Worm (Caenorhabditis elegans) whole organism, L2 larva: Measurements from ENCODE around the gene plp-1.
"Not testable (repeated sequence)": the region's sequence is repeated elsewhere in the genome, so short reads cannot be mapped to it uniquely, and the experiment has no call there.

Source experiments
- C34F6.9 ChIP-seq: fragments of 150-350 bp; optimal IDR thresholded peaks from 2 replicates; lab custom pipeline; 2014; ENCODE audit warnings: missing biosample characterization, missing genetic modification characterization
- F13H6.1 ChIP-seq: sonication (generic microtip); optimal IDR thresholded peaks from 2 replicates; lab custom pipeline; 2016; ENCODE audit warnings: missing genetic modification characterization, missing compliant biosample characterization
- R02D3.7 ChIP-seq: fragments of 150-350 bp; optimal IDR thresholded peaks from 2 replicates; lab custom pipeline; 2014; ENCODE audit warnings: missing biosample characterization, missing genetic modification characterization
- aly-2 ChIP-seq: fragments of 150-350 bp; optimal IDR thresholded peaks from 2 replicates; lab custom pipeline; 2014; ENCODE audit warnings: missing biosample characterization, missing genetic modification characterization
- blmp-1 ChIP-seq: sonication (generic microtip); optimal IDR thresholded peaks from 2 replicates; lab custom pipeline; 2017; ENCODE audit warnings: missing genetic modification characterization, mild to moderate bottlenecking, missing compliant biosample characterization, antibody characterized with exemption, moderate library complexity; ENCODE audit not compliant: insufficient read depth
- ceh-82 ChIP-seq: fragments of 150-350 bp; optimal IDR thresholded peaks from 2 replicates; lab custom pipeline; 2014; ENCODE audit warnings: missing biosample characterization, missing genetic modification characterization
- crh-2 ChIP-seq: sonication (generic microtip); optimal IDR thresholded peaks from 2 replicates; lab custom pipeline; 2017; ENCODE audit warnings: missing biosample characterization, missing genetic modification characterization
- dmd-4 ChIP-seq: sonication (generic microtip); optimal IDR thresholded peaks from 2 replicates; lab custom pipeline; 2017; ENCODE audit warnings: missing biosample characterization, missing genetic modification characterization
- egl-27 ChIP-seq: sonication (generic microtip); optimal IDR thresholded peaks from 3 replicates; lab custom pipeline; 2017; ENCODE audit warnings: missing biosample characterization, missing genetic modification reagents, missing genetic modification characterization
- elt-3 ChIP-seq: sonication (generic microtip); optimal IDR thresholded peaks from 2 replicates; lab custom pipeline; 2017; ENCODE audit warnings: missing biosample characterization, missing genetic modification characterization
- fos-1 ChIP-seq: fragments of 150-350 bp; optimal IDR thresholded peaks from 2 replicates; lab custom pipeline; 2014; ENCODE audit warnings: missing biosample characterization, missing genetic modification characterization
- gmeb-1 ChIP-seq: fragments of 150-350 bp; optimal IDR thresholded peaks from 2 replicates; lab custom pipeline; 2014; ENCODE audit warnings: missing biosample characterization, missing genetic modification characterization
- lin-11 ChIP-seq: fragments of 150-350 bp; sonication (generic microtip); optimal IDR thresholded peaks from 2 replicates; lab custom pipeline; 2014; ENCODE audit warnings: missing biosample characterization, missing genetic modification characterization, inconsistent platforms, mixed read lengths
- lin-39 ChIP-seq: fragments of 150-350 bp; optimal IDR thresholded peaks from 2 replicates; lab custom pipeline; 2014; ENCODE audit warnings: missing biosample characterization, missing genetic modification reagents, missing genetic modification characterization
- lsy-2 ChIP-seq, 2 experiments: fragments of 150-350 bp in 1 of 2; sonication (generic microtip) in 1 of 2; optimal IDR thresholded peaks; 2 replicates each; lab custom pipeline; 2014 to 2017; ENCODE audit warnings: missing biosample characterization in 2 of 2, missing genetic modification characterization in 2 of 2
- mab-5 ChIP-seq: fragments of 150-350 bp; optimal IDR thresholded peaks from 2 replicates; lab custom pipeline; 2014; ENCODE audit warnings: missing biosample characterization, missing genetic modification characterization
- mbf-1 ChIP-seq: sonication (generic microtip); optimal IDR thresholded peaks from 2 replicates; lab custom pipeline; 2017; ENCODE audit warnings: missing biosample characterization, missing genetic modification characterization
- nhr-10 ChIP-seq: sonication (generic microtip); optimal IDR thresholded peaks from 2 replicates; lab custom pipeline; 2017; ENCODE audit warnings: missing biosample characterization, missing genetic modification characterization
- nhr-129 ChIP-seq: fragments of 150-350 bp; optimal IDR thresholded peaks from 2 replicates; lab custom pipeline; 2014; ENCODE audit warnings: missing biosample characterization, missing genetic modification characterization
- nhr-21 ChIP-seq: fragments of 150-350 bp; optimal IDR thresholded peaks from 2 replicates; lab custom pipeline; 2014; ENCODE audit warnings: missing biosample characterization, missing genetic modification characterization
- nhr-237 ChIP-seq: fragments of 150-350 bp; optimal IDR thresholded peaks from 2 replicates; lab custom pipeline; 2014; ENCODE audit warnings: missing biosample characterization, missing genetic modification characterization
- nhr-25 ChIP-seq: fragments of 150-350 bp; sonication (generic microtip); optimal IDR thresholded peaks from 3 replicates; lab custom pipeline; 2014; ENCODE audit warnings: missing biosample characterization, missing genetic modification characterization
- nhr-6 ChIP-seq: fragments of 150-350 bp; optimal IDR thresholded peaks from 2 replicates; lab custom pipeline; 2014; ENCODE audit warnings: missing biosample characterization, missing genetic modification characterization
- peb-1 ChIP-seq: fragments of 150-350 bp; optimal IDR thresholded peaks from 2 replicates; lab custom pipeline; 2014; ENCODE audit warnings: missing biosample characterization, missing genetic modification characterization
- sem-4 ChIP-seq: fragments of 150-350 bp; optimal IDR thresholded peaks from 2 replicates; lab custom pipeline; 2014; ENCODE audit warnings: missing biosample characterization, missing genetic modification reagents, missing genetic modification characterization
- skn-1 ChIP-seq: sonication (generic microtip); optimal IDR thresholded peaks from 2 replicates; lab custom pipeline; 2017; ENCODE audit warnings: missing biosample characterization, missing genetic modification characterization
- sma-3 ChIP-seq: sonication (generic microtip); optimal IDR thresholded peaks from 2 replicates; lab custom pipeline; 2016; ENCODE audit warnings: missing genetic modification reagents, missing genetic modification characterization, missing compliant biosample characterization
- sma-9 ChIP-seq, 2 experiments: fragments of 150-350 bp in 1 of 2; sonication (generic microtip) in 1 of 2; optimal IDR thresholded peaks; 2 replicates each; lab custom pipeline; 2014 to 2016; ENCODE audit warnings: missing genetic modification characterization in 2 of 2, mild to moderate bottlenecking in 1 of 2, missing biosample characterization in 1 of 2, missing compliant biosample characterization in 1 of 2, missing genetic modification reagents in 1 of 2, moderate library complexity in 1 of 2
- unc-39 ChIP-seq: fragments of 150-350 bp; optimal IDR thresholded peaks from 2 replicates; lab custom pipeline; 2014; ENCODE audit warnings: missing biosample characterization, missing genetic modification characterization
- unc-55 ChIP-seq: fragments of 150-350 bp; sonication (generic microtip); optimal IDR thresholded peaks from 3 replicates; lab custom pipeline; 2014; ENCODE audit warnings: missing biosample characterization, missing genetic modification reagents, missing genetic modification characterization
- zag-1 ChIP-seq: fragments of 150-350 bp; optimal IDR thresholded peaks from 2 replicates; lab custom pipeline; 2014; ENCODE audit warnings: missing biosample characterization, missing genetic modification characterization
- ztf-1 ChIP-seq: fragments of 200-800 bp; sonication (Bioruptor generic); conservative IDR thresholded peaks from 2 replicates; pipeline ENCODE4 v1.3.6; 2022; ENCODE audit warnings: missing genetic modification characterization, missing compliant biosample characterization

The plp-1 gene

ce11 chrIV:7634578-7634977, 1.4 kb downstream of the plp-1 start, which contains the start of gene warf-1:
Gene warf-1, plus strand, starts transcription at chrIV:7634786.
- not testable (repeated sequence) for TF ChIP-seq F13H6.1, peb-1, lin-11 (tag; lab: Kevin White, UChicago)

ce11 chrIV:7641758-7642157, 8.6 kb downstream of the plp-1 start, which contains the start of gene nep-16:
Gene nep-16, minus strand, starts transcription at chrIV:7641858.
- TF ChIP-seq egl-27 (no peak), skn-1 (tag; lab: Kevin White, UChicago) (no peak)

- TF ChIP-seq sem-4 (tag; lab: Kevin White, UChicago): peak; percentile 71
- no peak for TF ChIP-seq ceh-82 (tag; lab: Kevin White, UChicago)
- no peak for TF ChIP-seq nhr-237 (tag; lab: Kevin White, UChicago)
These were observed 9.8 kb downstream of the plp-1 start, which contains the start of gene nlp-20 for ce11 chrIV:7642971-7643370. Gene nlp-20, minus strand, starts transcription at chrIV:7643071.

- TF ChIP-seq zag-1 (tag; lab: Kevin White, UChicago): no peak
- TF ChIP-seq gmeb-1 (tag; lab: Kevin White, UChicago): no peak
- no peak for TF ChIP-seq unc-55
- TF ChIP-seq blmp-1 (tag; lab: Kevin White, UChicago): no peak
- no peak for TF ChIP-seq F13H6.1 (tag; lab: Kevin White, UChicago)
These were observed 13.0 kb downstream of the plp-1 start, which contains the start of gene hmg-5 for ce11 chrIV:7646119-7646518. Gene hmg-5, minus strand, starts transcription at chrIV:7646219.

- TF ChIP-seq egl-27: no peak
- TF ChIP-seq, all 48 proteins: peak for 0
These were observed 13.7 kb downstream of the plp-1 start for ce11 chrIV:7646861-7647260.

- no peak for TF ChIP-seq nhr-6 (tag; lab: Kevin White, UChicago)
- TF ChIP-seq unc-55: peak; percentile 14
- TF ChIP-seq, all 48 proteins: peak for 1
These were observed 17.3 kb downstream of the plp-1 start for ce11 chrIV:7650433-7650832.

- peak; percentile 21 for TF ChIP-seq nhr-129
- peak; percentile 13 for TF ChIP-seq sma-3 (GFP tag; lab: Kevin White, UChicago)
- TF ChIP-seq fos-1 (tag; lab: Kevin White, UChicago): peak; percentile 26
- TF ChIP-seq ceh-82 (tag; lab: Kevin White, UChicago): no peak
These were observed 18.0 kb downstream of the plp-1 start, which contains the start of gene cima-1 for ce11 chrIV:7651120-7651519. Gene cima-1, plus strand, starts transcription at chrIV:7651459.

ce11 chrIV:7653198-7653597, 20.0 kb downstream of the plp-1 start:
- no peak for TF ChIP-seq nhr-10 (tag; lab: Kevin White, UChicago)
- TF ChIP-seq fos-1 (tag; lab: Kevin White, UChicago): peak; percentile 51
- TF ChIP-seq, all 48 proteins: peak for 1

- TF ChIP-seq sma-3 (GFP tag; lab: Kevin White, UChicago): peak; percentile 61
- TF ChIP-seq fos-1 (tag; lab: Kevin White, UChicago): peak; percentile 75
- no peak for TF ChIP-seq peb-1 (tag; lab: Kevin White, UChicago)
- TF ChIP-seq dmd-4 (tag; lab: Kevin White, UChicago): no peak
- TF ChIP-seq nhr-129: peak; percentile 77
- TF ChIP-seq aly-2: no peak
- no peak for TF ChIP-seq elt-3 (tag; lab: Kevin White, UChicago)
- TF ChIP-seq zag-1 (tag; lab: Kevin White, UChicago): peak; percentile 22
- no peak for TF ChIP-seq mbf-1 (tag; lab: Kevin White, UChicago)
- no peak for TF ChIP-seq lin-39
- no peak for TF ChIP-seq nhr-237 (tag; lab: Kevin White, UChicago)
- peak; percentile 86 for TF ChIP-seq unc-55
- peak; percentile 71 for TF ChIP-seq crh-2
- peak in 1 of 2 experiments; percentile 79 for TF ChIP-seq lsy-2 (tag; optimal IDR thresholded peaks at IDR 0.05; lab: Kevin White, UChicago)
- peak; percentile 81 for TF ChIP-seq sem-4 (tag; lab: Kevin White, UChicago)
- peak; percentile 22 for TF ChIP-seq nhr-21
- TF ChIP-seq nhr-10 (tag; lab: Kevin White, UChicago): no peak
- no peak for TF ChIP-seq ceh-82 (tag; lab: Kevin White, UChicago)
- TF ChIP-seq gmeb-1 (tag; lab: Kevin White, UChicago): peak; percentile 39
- no peak for TF ChIP-seq ztf-1 (GFP tag; lab: Robert Waterston, UW)
- no peak for TF ChIP-seq unc-39 (tag; lab: Kevin White, UChicago)
- TF ChIP-seq egl-27: no peak
- TF ChIP-seq nhr-25: no peak
- TF ChIP-seq C34F6.9: peak; percentile 90
- TF ChIP-seq sma-9 (GFP tag; optimal IDR thresholded peaks at IDR 0.05; lab: Kevin White, UChicago): peak; percentile 59
- TF ChIP-seq sma-9 (tag; optimal IDR thresholded peaks at IDR 0.05; lab: Kevin White, UChicago): no peak
- TF ChIP-seq mab-5 (tag; lab: Kevin White, UChicago): no peak
- TF ChIP-seq R02D3.7 (tag; lab: Kevin White, UChicago): no peak
These were observed 21.1 kb downstream of the plp-1 start, which contains the start of gene nrde-4 for ce11 chrIV:7654212-7654778. Gene nrde-4, minus strand, starts transcription at chrIV:7654262.
